Worm (Caenorhabditis elegans): ENCODE measurements around the gene F57G12.1.

The F57G12.1 gene

ce11 chrX:12143693-12144092 lies 27.8 kb downstream of the F57G12.1 start, which contains the start of gene M153.5 (continued):
- TF ChIP-seq lag-1 (GFP tag; IDR thresholded peaks at IDR 0.05) (no peak), F57C9.4 (tag; optimal IDR thresholded peaks at IDR 0.05) (no peak), dpff-1 (tag; optimal IDR thresholded peaks at IDR 0.05) (no peak), Y53F4B.3 (GFP tag; IDR thresholded peaks at IDR 0.05) (no peak), B0261.1 (tag; optimal IDR thresholded peaks at IDR 0.05) (no peak), him-1 (tag; optimal IDR thresholded peaks at IDR 0.05) (no peak)

- TF ChIP-seq ztf-6 (GFP tag; IDR thresholded peaks at IDR 0.05) = no peak
- no peak for TF ChIP-seq ama-1 (optimal IDR thresholded peaks at IDR 0.05)
- no peak for TF ChIP-seq ama-1 (GFP tag; optimal IDR thresholded peaks at IDR 0.05)
- TF ChIP-seq egl-18 (GFP tag; IDR thresholded peaks at IDR 0.05) = no peak
These were observed 28.9 kb downstream of the F57G12.1 start, which contains the start of gene M153.3 for ce11 chrX:12142569-12142968. Gene M153.3, plus strand, starts transcription at chrX:12142869.

- TF ChIP-seq hlh-26 (GFP tag; conservative IDR thresholded peaks at IDR 0.05) = no peak
- TF ChIP-seq efl-1 (GFP tag; optimal IDR thresholded peaks at IDR 0.05) = no peak
- TF ChIP-seq attf-3 (GFP tag; conservative IDR thresholded peaks at IDR 0.05) = no peak
- no peak for TF ChIP-seq die-1 (tag; optimal IDR thresholded peaks at IDR 0.05)
- no peak for TF ChIP-seq C06A6.2 (GFP tag; conservative IDR thresholded peaks at IDR 0.05)
- no peak for TF ChIP-seq Y67H2A.10 (GFP tag; conservative IDR thresholded peaks at IDR 0.05)
- TF ChIP-seq ZK185.1 (tag; optimal IDR thresholded peaks at IDR 0.05; ENCODE audit: poor library complexity, severe bottlenecking) = no peak
- no peak for TF ChIP-seq gei-17 (GFP tag; optimal IDR thresholded peaks at IDR 0.05)
- TF ChIP-seq F49E8.2 (tag; optimal IDR thresholded peaks at IDR 0.05; ENCODE audit: insufficient read depth) = no peak
- TF ChIP-seq sptf-2 (GFP tag; optimal IDR thresholded peaks at IDR 0.05) = no peak
- no peak for TF ChIP-seq ztf-22 (GFP tag; optimal IDR thresholded peaks at IDR 0.05)
- no peak for TF ChIP-seq ztf-25 (GFP tag; IDR thresholded peaks at IDR 0.05)
- no peak for TF ChIP-seq dox-1 (GFP tag; IDR thresholded peaks at IDR 0.05)
- no peak for TF ChIP-seq athp-1 (tag; optimal IDR thresholded peaks at IDR 0.05)
- no peak for TF ChIP-seq hmg-20 (GFP tag; IDR thresholded peaks at IDR 0.05)
- no peak for TF ChIP-seq aptf-3 (GFP tag; IDR thresholded peaks at IDR 0.05)
These were observed 30.4 kb downstream of the F57G12.1 start, which contains the start of gene lyst-1 for ce11 chrX:12141051-12141450. Gene lyst-1, minus strand, starts transcription at chrX:12141151.

- no peak for TF ChIP-seq B0261.1 (tag; optimal IDR thresholded peaks at IDR 0.05)
These were observed 46.2 kb downstream of the F57G12.1 start, which contains the start of gene lgc-18 for ce11 chrX:12125308-12125707. Gene lgc-18, plus strand, starts transcription at chrX:12125608.

- TF ChIP-seq ama-1 (optimal IDR thresholded peaks at IDR 0.05) (no peak), ama-1 (GFP tag; optimal IDR thresholded peaks at IDR 0.05) (no peak), ztf-22 (GFP tag; optimal IDR thresholded peaks at IDR 0.05) (no peak), mel-28 (tag; optimal IDR thresholded peaks at IDR 0.05; ENCODE audit: borderline replicate concordance) (no peak), let-526 (GFP tag; IDR thresholded peaks at IDR 0.05) (no peak), F10E7.11 (tag; optimal IDR thresholded peaks at IDR 0.05) (no peak), pbrm-1 (GFP tag; IDR thresholded peaks at IDR 0.05) (no peak), K12H6.12 (tag; optimal IDR thresholded peaks at IDR 0.05) (no peak), ztf-28 (GFP tag; IDR thresholded peaks at IDR 0.05) (no peak), D2030.7 (GFP tag; IDR thresholded peaks at IDR 0.05) (no peak), ztf-25 (GFP tag; IDR thresholded peaks at IDR 0.05) (no peak)
These were observed 48.3 kb downstream of the F57G12.1 start, which contains the start of gene T01H10.11 for ce11 chrX:12123152-12123551. Gene T01H10.11, plus strand, starts transcription at chrX:12123452.
